Fruit fly (Drosophila melanogaster) whole organism, embryonic: Measurements from ENCODE around the gene dpr20.

Experiments used
- Ada2b ChIP-seq: fragments of 200-800 bp; sonication (Bioruptor generic); IDR thresholded peaks from 2 replicates; pipeline ENCODE4 v1.3.6; 2022; ENCODE audit warnings: missing biosample characterization, missing genetic modification characterization
- Antp ChIP-seq: fragments of 200-800 bp; sonication (Bioruptor generic); optimal IDR thresholded peaks from 3 replicates; lab custom pipeline; 2016; ENCODE audit warnings: missing biosample characterization, missing genetic modification characterization
- CG10321 ChIP-seq: fragments of 200-800 bp; sonication (Bioruptor generic); IDR thresholded peaks from 2 replicates; pipeline ENCODE4 v1.3.6; 2022; ENCODE audit warnings: missing biosample characterization, missing genetic modification characterization
- CG11093 ChIP-seq: fragments of 200-800 bp; sonication (Bioruptor generic); IDR thresholded peaks from 3 replicates; pipeline ENCODE4 v1.3.6; 2022; ENCODE audit warnings: missing biosample characterization, missing genetic modification characterization
- CG11560 ChIP-seq: fragments of 200-800 bp; sonication (Bioruptor generic); IDR thresholded peaks from 3 replicates; pipeline ENCODE4 v1.3.6; 2022; ENCODE audit warnings: missing biosample characterization, missing genetic modification characterization
- CG13424 ChIP-seq: fragments of 200-800 bp; sonication (Bioruptor generic); optimal IDR thresholded peaks from 2 replicates; lab custom pipeline; 2019; ENCODE audit warnings: missing biosample characterization, mild to moderate bottlenecking, missing genetic modification characterization, moderate library complexity
- CG17568 ChIP-seq: fragments of 200-800 bp; sonication (Bioruptor generic); optimal IDR thresholded peaks from 2 replicates; lab custom pipeline; 2018; ENCODE audit warnings: missing biosample characterization, mild to moderate bottlenecking, missing genetic modification characterization, moderate library complexity
- CG18262 ChIP-seq: fragments of 200-800 bp; optimal IDR thresholded peaks from 3 replicates; lab custom pipeline; 2019; ENCODE audit warnings: missing biosample characterization, mild to moderate bottlenecking, missing genetic modification characterization, moderate library complexity
- CG18476 ChIP-seq: fragments of 200-800 bp; sonication (Bioruptor generic); optimal IDR thresholded peaks from 2 replicates; lab custom pipeline; 2016; ENCODE audit warnings: missing biosample characterization, mild to moderate bottlenecking, missing genetic modification characterization
- CG2202 ChIP-seq: fragments of 200-800 bp; sonication (Bioruptor generic); optimal IDR thresholded peaks from 2 replicates; lab custom pipeline; 2018; ENCODE audit warnings: missing biosample characterization, mild to moderate bottlenecking, missing genetic modification characterization
- CG30403 ChIP-seq: fragments of 200-800 bp; sonication (Bioruptor generic); optimal IDR thresholded peaks from 3 replicates; lab custom pipeline; 2016; ENCODE audit warnings: missing biosample characterization, missing genetic modification characterization
- CG3726 ChIP-seq: fragments of 200-800 bp; sonication (Bioruptor generic); IDR thresholded peaks from 3 replicates; pipeline ENCODE4, ENCODE4 v1.3.6; 2022; ENCODE audit warnings: missing biosample characterization, missing genetic modification characterization
- CG4360 ChIP-seq: fragments of 200-800 bp; sonication (Bioruptor generic); IDR thresholded peaks from 2 replicates; pipeline ENCODE4 v1.3.6; 2022; ENCODE audit warnings: missing biosample characterization, missing genetic modification characterization
- CG4424 ChIP-seq: fragments of 200-800 bp; sonication (Bioruptor generic); optimal IDR thresholded peaks from 3 replicates; lab custom pipeline; 2016; ENCODE audit warnings: missing biosample characterization, missing genetic modification characterization
- CG4820 ChIP-seq: fragments of 200-800 bp; sonication (Bioruptor generic); optimal IDR thresholded peaks from 3 replicates; lab custom pipeline; 2016; ENCODE audit warnings: missing biosample characterization, missing genetic modification characterization
- CoRest ChIP-seq: fragments of 200-800 bp; sonication (Bioruptor generic); optimal IDR thresholded peaks from 3 replicates; lab custom pipeline; 2018; ENCODE audit warnings: missing biosample characterization, mild to moderate bottlenecking, missing genetic modification characterization, moderate library complexity
- D19B ChIP-seq: fragments of 200-800 bp; sonication (Bioruptor generic); optimal IDR thresholded peaks from 2 replicates; lab custom pipeline; 2017; ENCODE audit warnings: missing biosample characterization, mild to moderate bottlenecking, missing genetic modification characterization
- Dek ChIP-seq: fragments of 200-800 bp; sonication (Bioruptor generic); optimal IDR thresholded peaks from 3 replicates; lab custom pipeline; 2019; ENCODE audit warnings: missing biosample characterization, mild to moderate bottlenecking, missing genetic modification characterization, moderate library complexity
- Dip3 ChIP-seq: fragments of 200-800 bp; sonication (Bioruptor generic); optimal IDR thresholded peaks from 3 replicates; lab custom pipeline; 2016; ENCODE audit warnings: missing biosample characterization, missing genetic modification characterization
- Doc2 ChIP-seq: fragments of 200-800 bp; sonication (Bioruptor generic); IDR thresholded peaks from 2 replicates; pipeline ENCODE4 v1.3.6; 2022; ENCODE audit warnings: missing biosample characterization, missing genetic modification characterization
- Dp ChIP-seq: fragments of 200-800 bp; sonication (Bioruptor generic); optimal IDR thresholded peaks from 2 replicates; lab custom pipeline; 2018; ENCODE audit warnings: missing biosample characterization, mild to moderate bottlenecking, missing genetic modification characterization, moderate library complexity
- Hsf ChIP-seq: fragments of 200-800 bp; sonication (Bioruptor generic); optimal IDR thresholded peaks from 3 replicates; lab custom pipeline; 2016; ENCODE audit warnings: missing biosample characterization, missing genetic modification characterization
- Lhr ChIP-seq: fragments of 200-800 bp; sonication (Bioruptor generic); optimal IDR thresholded peaks from 3 replicates; lab custom pipeline; 2017; ENCODE audit warnings: mild to moderate bottlenecking, missing biosample characterization, missing genetic modification reagents, missing genetic modification characterization
- NFAT ChIP-seq: fragments of 200-800 bp; sonication (Bioruptor generic); IDR thresholded peaks from 2 replicates; pipeline ENCODE4 v1.3.6; 2022; ENCODE audit warnings: missing biosample characterization, missing genetic modification characterization
- NK7.1 ChIP-seq: fragments of 200-800 bp; sonication (Bioruptor generic); optimal IDR thresholded peaks from 3 replicates; lab custom pipeline; 2016; ENCODE audit warnings: missing biosample characterization, missing genetic modification characterization
- Oaz ChIP-seq: fragments of 200-800 bp; sonication (Bioruptor generic); IDR thresholded peaks from 2 replicates; pipeline ENCODE4 v1.3.6; 2022; ENCODE audit warnings: missing biosample characterization, missing genetic modification characterization
- Oli ChIP-seq: fragments of 200-800 bp; sonication (Bioruptor generic); optimal IDR thresholded peaks from 2 replicates; lab custom pipeline; 2018; ENCODE audit warnings: missing biosample characterization, mild to moderate bottlenecking, missing genetic modification characterization, moderate library complexity
- Ravus ChIP-seq: fragments of 200-800 bp; sonication (Bioruptor generic); IDR thresholded peaks from 2 replicates; pipeline ENCODE4 v1.3.6; 2022; ENCODE audit warnings: missing biosample characterization, missing genetic modification characterization
- Sox102F ChIP-seq: fragments of 200-800 bp; sonication (Bioruptor generic); optimal IDR thresholded peaks from 2 replicates; lab custom pipeline; 2018; ENCODE audit warnings: missing biosample characterization, mild to moderate bottlenecking, missing genetic modification characterization, moderate library complexity
- TFAM ChIP-seq: fragments of 200-800 bp; sonication (Bioruptor generic); optimal IDR thresholded peaks from 2 replicates; lab custom pipeline; 2017; ENCODE audit warnings: missing biosample characterization, missing genetic modification characterization, inconsistent platforms
- Usf ChIP-seq: fragments of 200-800 bp; sonication (Bioruptor generic); optimal IDR thresholded peaks from 2 replicates; lab custom pipeline; 2017; ENCODE audit warnings: missing genotype, missing biosample characterization, missing genetic modification characterization
- bab2 ChIP-seq: fragments of 200-800 bp; sonication (Bioruptor generic); optimal IDR thresholded peaks from 2 replicates; lab custom pipeline; 2016; ENCODE audit warnings: missing biosample characterization, missing genetic modification characterization
- ci ChIP-seq: fragments of 200-800 bp; sonication (Bioruptor generic); IDR thresholded peaks from 3 replicates; pipeline ENCODE4 v1.3.6; 2022; ENCODE audit warnings: missing biosample characterization, missing genetic modification characterization
- exex ChIP-seq: fragments of 200-800 bp; sonication (Bioruptor generic); optimal IDR thresholded peaks from 4 replicates; lab custom pipeline; 2018; ENCODE audit warnings: missing biosample characterization, mild to moderate bottlenecking, missing genetic modification characterization, moderate library complexity
- grn ChIP-seq: fragments of 200-800 bp; sonication (Bioruptor generic); optimal IDR thresholded peaks from 3 replicates; lab custom pipeline; 2017; ENCODE audit warnings: missing biosample characterization, missing genetic modification characterization
- gsb ChIP-seq: fragments of 200-800 bp; sonication (Bioruptor generic); IDR thresholded peaks from 2 replicates; pipeline ENCODE4 v1.3.6; 2022; ENCODE audit warnings: missing biosample characterization, missing genetic modification characterization
- h ChIP-seq: fragments of >200 bp; optimal IDR thresholded peaks from 2 replicates; lab custom pipeline; 2017
- her ChIP-seq: fragments of 200-800 bp; sonication (Bioruptor generic); optimal IDR thresholded peaks from 2 replicates; lab custom pipeline; 2016; ENCODE audit warnings: missing biosample characterization, missing genetic modification characterization
- hth ChIP-seq: fragments of >200 bp; optimal IDR thresholded peaks from 2 replicates; lab custom pipeline; 2017; ENCODE audit warnings: inconsistent platforms
- ind ChIP-seq: fragments of 200-800 bp; sonication (Bioruptor generic); optimal IDR thresholded peaks from 3 replicates; lab custom pipeline; 2016; ENCODE audit warnings: missing biosample characterization, missing genetic modification characterization
- jigr1 ChIP-seq: fragments of 200-800 bp; sonication (Bioruptor generic); IDR thresholded peaks from 3 replicates; pipeline ENCODE4 v1.3.6; 2022; ENCODE audit warnings: missing biosample characterization, missing genetic modification characterization
- lola ChIP-seq, 3 experiments: fragments of >200 bp in 2 of 3; fragments of 200-800 bp in 1 of 3; sonication (Bioruptor generic) in 1 of 3; optimal IDR thresholded peaks; 2 replicates each; lab custom pipeline; 2017 to 2019; ENCODE audit warnings: missing biosample characterization in 3 of 3, missing genetic modification characterization in 3 of 3, mild to moderate bottlenecking in 1 of 3, moderate library complexity in 1 of 3
- lov ChIP-seq, 2 experiments: fragments of 200-800 bp in 1 of 2; fragments of >200 bp in 1 of 2; sonication (Bioruptor generic) in 1 of 2; IDR thresholded peaks in 1 of 2; optimal IDR thresholded peaks in 1 of 2; 2 replicates in 1 of 2; 3 replicates in 1 of 2; pipeline versions ENCODE4 v1.3.6 to Lab custom; 2017 to 2022; ENCODE audit warnings: missing biosample characterization in 1 of 2, missing genetic modification characterization in 1 of 2
- nerfin-1 ChIP-seq: fragments of 200-800 bp; sonication (Bioruptor generic); optimal IDR thresholded peaks from 3 replicates; lab custom pipeline; 2019; ENCODE audit warnings: missing biosample characterization, mild to moderate bottlenecking, missing genetic modification characterization, moderate library complexity
- pfk ChIP-seq: fragments of 200-800 bp; sonication (Bioruptor generic); optimal IDR thresholded peaks from 2 replicates; lab custom pipeline; 2018; ENCODE audit warnings: missing biosample characterization, mild to moderate bottlenecking, missing genetic modification characterization, moderate library complexity
- psq ChIP-seq: fragments of 200-800 bp; sonication (Bioruptor generic); optimal IDR thresholded peaks from 2 replicates; lab custom pipeline; 2017; ENCODE audit warnings: missing biosample characterization, missing genetic modification characterization
- sna ChIP-seq: fragments of 200-800 bp; sonication (Bioruptor generic); IDR thresholded peaks from 2 replicates; pipeline ENCODE4 v1.3.6; 2022; ENCODE audit warnings: missing biosample characterization, missing genetic modification characterization; ENCODE audit not compliant: partially characterized antibody
- tio ChIP-seq: fragments of 200-800 bp; sonication (Bioruptor generic); optimal IDR thresholded peaks from 2 replicates; lab custom pipeline; 2017; ENCODE audit warnings: missing biosample characterization, missing genetic modification characterization, inconsistent platforms
- trh ChIP-seq: fragments of 200-800 bp; sonication (Bioruptor generic); optimal IDR thresholded peaks from 2 replicates; lab custom pipeline; 2016; ENCODE audit warnings: missing biosample characterization, missing genetic modification characterization
- tx ChIP-seq: fragments of 200-800 bp; sonication (Bioruptor generic); optimal IDR thresholded peaks from 2 replicates; lab custom pipeline; 2016; ENCODE audit warnings: missing biosample characterization, missing genetic modification characterization
- wor ChIP-seq: fragments of 200-800 bp; sonication (Bioruptor generic); IDR thresholded peaks from 2 replicates; pipeline ENCODE4 v1.3.6; 2022; ENCODE audit warnings: missing biosample characterization, missing genetic modification characterization

The dpr20 gene

DNA sequence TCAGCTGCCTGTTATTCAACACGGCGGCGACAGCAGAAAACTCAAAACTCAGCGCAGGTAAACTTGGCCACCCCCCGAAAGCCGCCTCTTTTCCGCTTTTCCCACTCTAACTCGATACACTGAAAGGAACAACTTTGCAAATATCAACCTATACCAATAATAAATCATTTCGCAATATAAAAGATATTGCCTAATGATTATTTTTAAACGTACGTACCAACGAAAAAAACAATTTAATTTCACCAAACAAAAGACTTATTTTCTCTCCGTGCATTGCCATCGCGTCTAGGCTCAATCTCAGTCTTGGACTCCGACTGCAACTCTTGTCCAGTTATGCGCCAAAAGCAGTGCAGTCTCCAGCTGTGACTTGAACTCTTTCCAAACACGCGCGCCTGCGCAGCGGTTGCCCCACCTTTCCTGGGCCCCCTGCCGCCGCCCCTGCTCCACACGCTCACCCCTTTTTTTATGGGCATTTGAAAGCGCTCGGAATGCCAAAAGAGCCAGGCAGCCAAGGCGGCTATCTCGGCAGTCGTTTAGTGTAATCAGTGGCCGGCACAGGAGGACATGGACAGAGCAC, 51.3 kb downstream of the dpr20 start (continued):
- peak; percentile 56 for TF ChIP-seq Oli (tag; lab: Kevin White, UChicago)
- TF ChIP-seq CG18476: peak; percentile 4
- peak; percentile 34; the same call in 1 of the 2 replicates for TF ChIP-seq Oaz
- peak; percentile 7 for TF ChIP-seq Dip3 (GFP tag; lab: Kevin White, UChicago)
- no peak for TF ChIP-seq pfk (GFP tag; lab: Kevin White, UChicago)
- TF ChIP-seq Ada2b (GFP tag; lab: Robert Waterston, UW): no peak
- no peak for TF ChIP-seq CG11560 (tag; lab: Robert Waterston, UW)
- TF ChIP-seq exex (tag; lab: Kevin White, UChicago): no peak
- peak; percentile 69 for TF ChIP-seq bab2 (GFP tag; lab: Kevin White, UChicago)
- TF ChIP-seq Dek (tag; lab: Kevin White, UChicago): no peak
- no peak for TF ChIP-seq Doc2 (GFP tag; lab: Robert Waterston, UW)
- TF ChIP-seq her (GFP tag; lab: Kevin White, UChicago): no peak
- TF ChIP-seq sna: no peak
- peak; percentile 58 for TF ChIP-seq ind (GFP tag; lab: Kevin White, UChicago)
- TF ChIP-seq lov (optimal IDR thresholded peaks at IDR 0.05; lab: Kevin White, UChicago): no peak
- 0 out of 3 replicates have a peak, but pooled peaks have one; percentile 4 for TF ChIP-seq lov (GFP tag; IDR thresholded peaks at IDR 0.05; lab: Robert Waterston, UW)
- TF ChIP-seq CG4424 (GFP tag; lab: Kevin White, UChicago): peak; percentile 71
- TF ChIP-seq D19B (GFP tag; lab: Kevin White, UChicago): no peak
- no peak for TF ChIP-seq hth
- TF ChIP-seq Lhr (GFP tag; lab: Kevin White, UChicago): no peak
- no peak for TF ChIP-seq grn (GFP tag; lab: Kevin White, UChicago)
- TF ChIP-seq CG3726 (GFP tag; lab: Robert Waterston, UW): peak; percentile 56; the same call in 1 of the 3 replicates
- TF ChIP-seq wor (GFP tag; lab: Robert Waterston, UW): 0 out of 2 replicates have a peak, but pooled peaks have one; percentile 45
- no peak for TF ChIP-seq h (lab: Kevin White, UChicago)
- peak; percentile 8 for TF ChIP-seq CG17568
- peak; percentile 9 for TF ChIP-seq NK7.1 (GFP tag; lab: Kevin White, UChicago)
- no peak for TF ChIP-seq tx (GFP tag; lab: Kevin White, UChicago)
- TF ChIP-seq psq (GFP tag; lab: Kevin White, UChicago): no peak
- peak; percentile 71 for TF ChIP-seq CG18262 (tag; lab: Kevin White, UChicago)
- TF ChIP-seq CG13424 (tag; lab: Kevin White, UChicago): peak; percentile 39
- no peak for TF ChIP-seq Dp (GFP tag; lab: Kevin White, UChicago)
- TF ChIP-seq CG10321: no peak
- peak; percentile 52 for TF ChIP-seq nerfin-1 (tag; lab: Kevin White, UChicago)
- TF ChIP-seq TFAM (GFP tag; lab: Kevin White, UChicago): no peak
- TF ChIP-seq Ravus: no peak
- TF ChIP-seq lola (GFP tag; optimal IDR thresholded peaks at IDR 0.05; lab: Kevin White, UChicago): peak in 1 of 3 experiments; percentile 59
- peak; percentile 68 for TF ChIP-seq ci (GFP tag; lab: Robert Waterston, UW)
- TF ChIP-seq Usf (GFP tag; lab: Kevin White, UChicago): no peak
- TF ChIP-seq CG30403 (GFP tag; lab: Kevin White, UChicago): peak; percentile 57
- 0 out of 2 replicates have a peak, but pooled peaks have one; percentile 41 for TF ChIP-seq CG4360 (GFP tag; lab: Robert Waterston, UW)
- peak; percentile 26 for TF ChIP-seq Hsf (GFP tag; lab: Kevin White, UChicago)
- TF ChIP-seq jigr1 (GFP tag; lab: Robert Waterston, UW): no peak
- TF ChIP-seq CG2202 (tag; lab: Kevin White, UChicago): peak; percentile 28
- TF ChIP-seq tio (GFP tag; lab: Kevin White, UChicago): peak; percentile 11
- peak; percentile 54 for TF ChIP-seq Sox102F (GFP tag; lab: Kevin White, UChicago)
- TF ChIP-seq Antp: peak; percentile 50
- no peak for TF ChIP-seq NFAT (GFP tag; lab: Robert Waterston, UW)
- TF ChIP-seq CG4820 (GFP tag; lab: Kevin White, UChicago): peak; percentile 68
- TF ChIP-seq trh (GFP tag; lab: Kevin White, UChicago): no peak
- TF ChIP-seq gsb (GFP tag; lab: Robert Waterston, UW): no peak
- TF ChIP-seq CG11093 (GFP tag; lab: Robert Waterston, UW): no peak
- TF ChIP-seq CoRest (tag; lab: Kevin White, UChicago): peak; percentile 47
